Worm (Caenorhabditis elegans) whole organism, L3 larva: Measurements from ENCODE around the gene chtb-3.

ENCODE experiments used
- R02D3.7 ChIP-seq: fragments of 150-350 bp; optimal IDR thresholded peaks from 2 replicates; lab custom pipeline; 2014; ENCODE audit warnings: missing biosample characterization, missing genetic modification characterization
- ZK546.5 ChIP-seq: sonication (generic microtip); optimal IDR thresholded peaks from 2 replicates; lab custom pipeline; 2017; ENCODE audit warnings: missing biosample characterization, missing genetic modification characterization
- aly-2 ChIP-seq: fragments of 150-350 bp; optimal IDR thresholded peaks from 2 replicates; lab custom pipeline; 2014; ENCODE audit warnings: missing biosample characterization, missing genetic modification characterization
- ama-1 ChIP-seq: fragments of 150-350 bp; optimal IDR thresholded peaks from 2 replicates; lab custom pipeline; 2018
- ceh-16 ChIP-seq: sonication (generic microtip); optimal IDR thresholded peaks from 2 replicates; lab custom pipeline; 2017; ENCODE audit warnings: missing biosample characterization, missing genetic modification characterization
- ceh-28 ChIP-seq: fragments of 150-350 bp; optimal IDR thresholded peaks from 2 replicates; lab custom pipeline; 2014; ENCODE audit warnings: missing biosample characterization, missing genetic modification reagents, missing genetic modification characterization
- daf-12 ChIP-seq: fragments of 150-350 bp; optimal IDR thresholded peaks from 2 replicates; lab custom pipeline; 2014; ENCODE audit warnings: missing biosample characterization, missing genetic modification reagents, missing genetic modification characterization
- egl-27 ChIP-seq: sonication (generic microtip); optimal IDR thresholded peaks from 4 replicates; lab custom pipeline; 2017; ENCODE audit warnings: missing biosample characterization, missing genetic modification reagents, missing genetic modification characterization
- egl-5 ChIP-seq: fragments of 150-350 bp; optimal IDR thresholded peaks from 2 replicates; lab custom pipeline; 2017; ENCODE audit warnings: missing biosample characterization, missing genetic modification reagents, missing genetic modification characterization, inconsistent platforms
- elt-1 ChIP-seq: fragments of 150-350 bp; optimal IDR thresholded peaks from 2 replicates; lab custom pipeline; 2014; ENCODE audit warnings: missing biosample characterization, missing genetic modification characterization
- elt-3 ChIP-seq, 3 experiments: fragments of 150-350 bp in 1 of 3; sonication (generic microtip) in 2 of 3; optimal IDR thresholded peaks; 2 replicates in 2 of 3; 4 replicates in 1 of 3; lab custom pipeline; 2014 to 2017; ENCODE audit warnings: missing biosample characterization in 3 of 3, missing genetic modification characterization in 3 of 3
- eor-1 ChIP-seq, 2 experiments: fragments of 150-350 bp; optimal IDR thresholded peaks; 2 replicates each; lab custom pipeline; 2014 to 2018; ENCODE audit warnings: missing biosample characterization in 2 of 2, missing genetic modification characterization in 2 of 2
- fkh-10 ChIP-seq: sonication (generic microtip); optimal IDR thresholded peaks from 2 replicates; lab custom pipeline; 2017; ENCODE audit warnings: missing biosample characterization, missing genetic modification reagents, missing genetic modification characterization
- fkh-2 ChIP-seq: fragments of 150-350 bp; optimal IDR thresholded peaks from 2 replicates; lab custom pipeline; 2014; ENCODE audit warnings: missing biosample characterization, missing genetic modification reagents, missing genetic modification characterization
- hmg-11 ChIP-seq: sonication (generic microtip); optimal IDR thresholded peaks from 2 replicates; lab custom pipeline; 2016; ENCODE audit warnings: missing genetic modification characterization, missing compliant biosample characterization
- lin-39 ChIP-seq: fragments of 150-350 bp; optimal IDR thresholded peaks from 2 replicates; lab custom pipeline; 2018; ENCODE audit warnings: missing biosample characterization, missing genetic modification reagents, missing genetic modification characterization
- lsy-12 ChIP-seq: sonication (generic microtip); optimal IDR thresholded peaks from 2 replicates; lab custom pipeline; 2016; ENCODE audit warnings: mild to moderate bottlenecking, missing genetic modification characterization, missing compliant biosample characterization
- nfya-1 ChIP-seq: sonication (generic microtip); optimal IDR thresholded peaks from 2 replicates; lab custom pipeline; 2017; ENCODE audit warnings: missing genetic modification characterization, mild to moderate bottlenecking, missing compliant biosample characterization, antibody characterized with exemption, moderate library complexity; ENCODE audit not compliant: insufficient read depth
- nhr-23 ChIP-seq: fragments of 150-350 bp; optimal IDR thresholded peaks from 2 replicates; lab custom pipeline; 2014; ENCODE audit warnings: missing biosample characterization, missing genetic modification reagents, missing genetic modification characterization
- nhr-237 ChIP-seq: fragments of 150-350 bp; optimal IDR thresholded peaks from 2 replicates; lab custom pipeline; 2014; ENCODE audit warnings: missing biosample characterization, missing genetic modification characterization
- nhr-25 ChIP-seq: sonication (generic microtip); optimal IDR thresholded peaks from 2 replicates; lab custom pipeline; 2017; ENCODE audit warnings: missing biosample characterization, missing genetic modification characterization
- nhr-28 ChIP-seq: fragments of 150-350 bp; optimal IDR thresholded peaks from 2 replicates; lab custom pipeline; 2014; ENCODE audit warnings: missing biosample characterization, missing genetic modification characterization
- nhr-43 ChIP-seq: sonication (generic microtip); optimal IDR thresholded peaks from 2 replicates; lab custom pipeline; 2016; ENCODE audit warnings: mild to moderate bottlenecking, missing genetic modification characterization, missing compliant biosample characterization; ENCODE audit not compliant: poor library complexity, severe bottlenecking
- nhr-76 ChIP-seq: fragments of 150-350 bp; sonication (generic microtip); optimal IDR thresholded peaks from 5 replicates; lab custom pipeline; 2014; ENCODE audit warnings: missing biosample characterization, missing genetic modification characterization
- pqm-1 ChIP-seq: fragments of 150-350 bp; optimal IDR thresholded peaks from 2 replicates; lab custom pipeline; 2017; ENCODE audit warnings: missing biosample characterization, missing genetic modification characterization, inconsistent platforms
- sea-2 ChIP-seq: fragments of 150-350 bp; sonication (generic microtip); optimal IDR thresholded peaks from 4 replicates; lab custom pipeline; 2014; ENCODE audit warnings: missing biosample characterization, missing genetic modification reagents, missing genetic modification characterization
- skn-1 ChIP-seq: fragments of 150-350 bp; optimal IDR thresholded peaks from 2 replicates; lab custom pipeline; 2014; ENCODE audit warnings: missing biosample characterization, missing genetic modification characterization
- snpc-4 ChIP-seq: fragments of 150-350 bp; optimal IDR thresholded peaks from 2 replicates; lab custom pipeline; 2014; ENCODE audit warnings: missing biosample characterization, missing genetic modification characterization
- tbx-2 ChIP-seq: sonication (generic microtip); optimal IDR thresholded peaks from 2 replicates; lab custom pipeline; 2016; ENCODE audit warnings: mild to moderate bottlenecking, missing genetic modification characterization, missing compliant biosample characterization
- unc-62 ChIP-seq: fragments of 150-350 bp; sonication (generic microtip); optimal IDR thresholded peaks from 4 replicates; lab custom pipeline; 2014; ENCODE audit warnings: missing biosample characterization, missing genetic modification reagents, missing genetic modification characterization
- ztf-4 ChIP-seq: fragments of 150-350 bp; optimal IDR thresholded peaks from 2 replicates; lab custom pipeline; 2014; ENCODE audit warnings: missing biosample characterization, missing genetic modification characterization

chtb-3 gene

DNA sequence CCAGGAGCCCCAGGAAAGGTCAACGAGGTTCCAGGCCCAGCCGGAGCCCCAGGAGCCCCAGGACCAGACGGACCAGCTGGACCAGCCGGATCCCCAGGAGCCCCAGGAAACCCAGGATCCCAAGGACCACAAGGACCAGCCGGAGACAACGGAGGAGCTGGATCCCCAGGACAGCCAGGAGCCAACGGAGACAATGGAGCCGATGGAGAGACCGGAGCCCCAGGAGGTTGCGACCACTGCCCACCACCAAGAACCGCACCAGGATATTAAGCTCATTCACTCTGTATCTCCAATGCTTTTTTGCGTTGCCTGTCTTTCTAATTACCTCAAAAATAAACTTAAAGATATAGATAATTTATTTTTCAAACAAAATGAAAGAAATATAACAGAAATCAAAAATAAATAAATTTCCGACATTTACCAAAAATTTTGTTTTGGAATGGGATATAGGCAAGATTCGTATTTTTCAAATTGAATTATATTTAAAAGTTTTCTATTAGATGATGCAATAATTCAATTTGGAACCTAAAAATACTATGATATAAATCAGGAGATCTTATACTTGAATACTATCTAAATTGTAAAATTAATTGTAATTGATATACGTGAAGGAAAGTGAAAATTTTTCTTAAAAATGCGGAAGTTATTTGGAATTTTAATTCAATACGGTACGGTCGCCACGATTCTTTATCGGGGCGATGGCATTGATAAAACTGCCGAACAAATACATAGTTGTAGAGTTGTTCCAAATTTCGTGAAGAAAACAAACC is 4.9 kb upstream of the chtb-3 start:
- peak; percentile 55 for TF ChIP-seq aly-2 (tag; lab: Kevin White, UChicago)
- peak; percentile 31 for TF ChIP-seq R02D3.7 (tag; lab: Kevin White, UChicago)
- TF ChIP-seq tbx-2 (tag; lab: Kevin White, UChicago), result peak; percentile 14
- TF ChIP-seq ceh-28, result peak; percentile 35

DNA sequence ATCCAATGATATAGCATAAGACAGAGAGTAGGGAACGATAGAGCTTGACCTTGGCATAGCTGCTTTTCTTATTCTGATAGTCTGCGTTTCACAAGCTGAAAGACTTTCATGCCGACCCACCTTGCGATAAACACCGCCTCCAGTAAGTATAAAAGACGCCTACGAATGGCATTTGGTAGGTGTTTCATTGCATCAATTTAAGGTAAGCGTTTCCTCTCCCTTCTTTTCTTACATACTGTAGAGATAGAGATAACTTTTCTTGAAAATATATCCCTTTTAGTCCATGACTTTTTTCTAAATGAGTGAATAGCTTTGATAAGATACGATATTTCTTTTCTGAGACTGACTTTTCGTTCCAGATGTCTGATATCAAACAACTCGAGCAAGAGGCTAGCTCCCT is 3.7 kb upstream of the chtb-3 start, which contains the start of gene col-167:
col-167 (plus strand) TSS at position 360 of the 400 bp plus-strand sequence.
- peak; percentile 11 for TF ChIP-seq nfya-1
- peak; percentile 77 for TF ChIP-seq nhr-25
- TF ChIP-seq fkh-10, result no peak
- peak; percentile 1 for TF ChIP-seq nhr-23 (tag; lab: Kevin White, UChicago)

DNA sequence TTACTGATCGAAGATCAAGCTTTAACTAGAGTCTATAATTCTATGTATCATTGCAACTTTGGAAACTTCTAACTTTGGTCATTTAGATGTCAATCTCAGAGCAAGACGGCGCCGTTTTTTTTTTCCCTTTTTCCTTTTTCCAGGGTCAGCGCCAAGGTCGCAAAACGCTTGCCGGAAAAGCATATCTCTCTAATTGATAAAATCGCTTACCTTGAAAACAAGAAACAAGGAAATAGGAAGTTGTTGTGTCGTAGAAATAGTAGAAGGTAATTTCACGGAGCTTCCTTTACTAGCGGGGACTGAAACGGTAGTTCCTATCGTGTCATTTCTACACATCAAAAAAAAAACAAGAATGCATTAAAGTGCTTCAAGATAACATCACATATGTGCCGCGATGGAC is 1.9 kb upstream of the chtb-3 start:
- TF ChIP-seq fkh-10, result no peak
- peak; percentile 59 for TF ChIP-seq elt-1 (tag; lab: Kevin White, UChicago)
- no peak for TF ChIP-seq lsy-12
- no peak for TF ChIP-seq R02D3.7 (tag; lab: Kevin White, UChicago)
- no peak for TF ChIP-seq nhr-76
- TF ChIP-seq nfya-1, result no peak
- no peak for TF ChIP-seq fkh-2

DNA sequence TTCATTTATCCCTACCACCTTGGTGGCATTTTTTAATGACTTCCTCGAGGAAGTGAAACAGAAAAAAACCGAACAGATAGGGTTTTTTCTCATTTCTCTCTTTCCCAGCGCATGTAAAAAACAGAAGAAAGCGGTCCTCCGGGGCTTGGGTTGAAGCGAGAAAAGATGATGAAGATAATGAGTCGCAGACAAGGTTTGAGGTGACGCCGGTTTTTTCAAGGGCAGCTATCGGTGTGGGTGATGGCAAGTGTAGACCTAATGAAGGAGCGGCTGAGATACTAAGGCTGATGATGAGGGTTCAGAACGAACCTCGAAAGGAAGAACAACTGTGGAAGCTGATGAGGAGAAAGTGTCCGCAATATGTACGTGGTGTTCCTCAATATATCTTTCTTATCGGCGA is 1.4 kb upstream of the chtb-3 start:
- TF ChIP-seq ZK546.5 (tag; lab: Kevin White, UChicago), result no peak
- TF ChIP-seq elt-3 (tag; optimal IDR thresholded peaks at IDR 0.05; lab: Kevin White, UChicago), result peak in 1 of 3 experiments; percentile 48
- no peak for TF ChIP-seq elt-1 (tag; lab: Kevin White, UChicago)
- TF ChIP-seq ceh-28, result peak; percentile 54
- no peak for TF ChIP-seq snpc-4
- TF ChIP-seq nhr-237, result no peak
- TF ChIP-seq ama-1 (lab: Kevin White, UChicago), result no peak
- no peak for TF ChIP-seq pqm-1 (tag; lab: Kevin White, UChicago)
- TF ChIP-seq nhr-23 (tag; lab: Kevin White, UChicago), result peak; percentile 50
- TF ChIP-seq fkh-2, result no peak
- TF ChIP-seq nfya-1, result peak; percentile 20
- no peak for TF ChIP-seq nhr-76
- no peak for TF ChIP-seq hmg-11 (tag; lab: Kevin White, UChicago)
- TF ChIP-seq lin-39, result peak; percentile 12
- peak; percentile 85 for TF ChIP-seq nhr-25
- no peak for TF ChIP-seq daf-12 (tag; lab: Kevin White, UChicago)
- TF ChIP-seq nhr-43 (tag; lab: Kevin White, UChicago), result peak; percentile 67
- TF ChIP-seq, all 47 proteins: peak for 7

DNA sequence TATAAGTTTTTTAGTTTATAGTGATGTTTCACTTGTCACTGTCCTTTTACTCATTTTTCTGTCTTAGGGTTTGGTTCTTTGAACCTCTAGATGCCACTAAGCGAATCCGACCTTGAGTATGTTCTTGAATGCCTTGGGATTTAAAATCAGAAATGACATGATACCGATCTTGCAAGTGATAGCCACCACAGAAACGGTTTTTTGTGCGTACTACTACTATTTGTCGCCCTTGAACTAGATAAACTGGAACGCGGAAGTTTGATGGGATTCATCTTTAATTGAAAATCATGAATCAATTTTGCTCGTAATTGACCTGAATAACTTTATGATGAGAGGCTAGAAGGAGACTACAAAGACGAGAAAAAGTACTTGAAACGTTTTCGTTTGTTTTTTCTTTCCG is 643 bp downstream of the chtb-3 start:
- TF ChIP-seq nhr-237 (no peak), sea-2 (no peak), elt-1 (tag; lab: Kevin White, UChicago) (no peak), elt-3 (tag; optimal IDR thresholded peaks at IDR 0.05; lab: Kevin White, UChicago) (peak in 1 of 3 experiments; percentile 24), ceh-16 (tag; lab: Kevin White, UChicago) (no peak), nhr-23 (tag; lab: Kevin White, UChicago) (peak; percentile 76), egl-5 (tag; lab: Kevin White, UChicago) (no peak), fkh-2 (no peak), aly-2 (tag; lab: Kevin White, UChicago) (no peak), ceh-28 (peak; percentile 12), nhr-25 (peak; percentile 83), ama-1 (lab: Kevin White, UChicago) (no peak), nfya-1 (no peak), ztf-4 (tag; lab: Kevin White, UChicago) (no peak), skn-1 (tag; lab: Kevin White, UChicago) (no peak), eor-1 (tag; optimal IDR thresholded peaks at IDR 0.05; lab: Kevin White, UChicago) (no peak), nhr-28 (tag; lab: Kevin White, UChicago) (no peak)
- TF ChIP-seq, all 47 proteins: peak for 4

DNA sequence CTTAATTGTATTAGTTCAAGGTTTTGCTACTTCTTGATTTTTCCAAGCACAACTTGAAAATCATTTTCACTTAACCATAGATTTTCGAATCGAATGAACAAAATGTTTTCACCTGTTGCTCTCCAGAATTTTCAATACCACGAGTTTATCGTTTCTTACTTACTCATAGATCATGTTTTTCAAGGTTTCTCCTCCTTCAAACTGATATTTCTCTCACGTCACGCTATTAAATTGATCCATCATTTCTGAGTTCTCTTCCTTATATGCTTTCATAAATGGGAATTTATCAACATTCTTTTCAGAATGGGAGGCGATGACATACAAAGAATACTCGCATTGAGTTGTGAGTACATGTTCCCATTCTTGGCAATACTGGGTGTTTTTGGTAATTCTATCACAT is 8.1 kb downstream of the chtb-3 start, which contains the start of gene npr-38:
npr-38 (plus strand) TSS at position 301 of the 400 bp plus-strand sequence.
- TF ChIP-seq pqm-1 (tag; lab: Kevin White, UChicago), result no peak
- TF ChIP-seq egl-5 (tag; lab: Kevin White, UChicago), result no peak
- TF ChIP-seq egl-27 (tag; lab: Kevin White, UChicago), result no peak
- no peak for TF ChIP-seq unc-62 (GFP tag; lab: Kevin White, UChicago)
- TF ChIP-seq sea-2, result no peak
- TF ChIP-seq elt-3 (tag; optimal IDR thresholded peaks at IDR 0.05; lab: Kevin White, UChicago), result no peak
- no peak for TF ChIP-seq ama-1 (lab: Kevin White, UChicago)
- TF ChIP-seq, all 47 proteins: peak for 0
